Fruit fly (Drosophila melanogaster) whole organism, adult: Measurements from ENCODE around the gene CG14657.

Experiments used
- CG11617 ChIP-seq: fragments of 200-800 bp; sonication (Bioruptor generic); optimal IDR thresholded peaks from 2 replicates; lab custom pipeline; 2017; ENCODE audit warnings: mild to moderate bottlenecking, missing biosample characterization, missing genetic modification reagents, missing genetic modification characterization
- CG7101 ChIP-seq: fragments of 200-800 bp; sonication (Bioruptor generic); optimal IDR thresholded peaks from 2 replicates; lab custom pipeline; 2018; ENCODE audit warnings: missing biosample characterization, mild to moderate bottlenecking, missing genetic modification characterization, moderate library complexity
- Clk ChIP-seq: fragments of 200-800 bp; sonication (Bioruptor generic); optimal IDR thresholded peaks from 2 replicates; lab custom pipeline; 2017; ENCODE audit warnings: missing biosample characterization, missing genetic modification characterization
- pad ChIP-seq: fragments of 200-800 bp; sonication (Bioruptor generic); optimal IDR thresholded peaks from 3 replicates; lab custom pipeline; 2017; ENCODE audit warnings: missing biosample characterization, missing genetic modification characterization, mild to moderate bottlenecking, moderate library complexity, missing genetic modification reagents

dm6 chr3R:4830413-4830812, 9.2 kb upstream of the CG14657 start, which contains the start of gene CG14658:
- TF ChIP-seq pad (GFP tag; lab: Kevin White, UChicago) = no peak
- no peak for TF ChIP-seq Clk
- TF ChIP-seq CG11617 (GFP tag; lab: Kevin White, UChicago) = no peak
- no peak for TF ChIP-seq CG7101
